Worm (Caenorhabditis elegans): ENCODE results near the gene Y57G7A.11.

DNA sequence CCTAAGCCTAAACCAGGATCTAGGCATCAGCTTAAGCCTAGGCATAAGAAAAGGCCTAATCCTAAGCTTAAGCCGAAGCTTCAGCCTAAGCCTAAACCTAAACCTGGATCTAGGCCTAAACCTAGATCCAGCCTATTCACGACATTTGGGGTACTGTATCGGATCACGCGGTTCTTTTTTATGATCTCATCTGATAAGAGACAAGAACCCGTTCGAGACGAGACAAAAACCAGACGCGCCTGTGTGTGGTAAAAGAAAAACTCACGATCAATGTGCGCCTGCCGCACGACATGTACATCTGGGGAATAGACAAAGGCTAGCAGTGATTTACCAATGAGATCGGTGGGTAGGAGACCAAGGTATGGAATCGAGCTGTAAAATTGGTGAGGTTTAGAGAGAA lies 36.2 kb downstream of the Y57G7A.11 start:
- TF ChIP-seq lin-11 (tag; optimal IDR thresholded peaks at IDR 0.05) (no peak), ztf-11 (tag; optimal IDR thresholded peaks at IDR 0.05) (no peak), lin-39 (tag; optimal IDR thresholded peaks at IDR 0.05) (no peak), unc-39 (tag; optimal IDR thresholded peaks at IDR 0.05) (no peak), nhr-11 (tag; optimal IDR thresholded peaks at IDR 0.05) (no peak), sma-9 (GFP tag; optimal IDR thresholded peaks at IDR 0.05) (no peak), sma-9 (tag; optimal IDR thresholded peaks at IDR 0.05) (no peak)
